Fruit fly (Drosophila melanogaster) whole organism, prepupa: ENCODE data around the gene CG13460.

Experiments used
- Blimp-1 ChIP-seq: fragments of 200-800 bp; sonication (Bioruptor generic); optimal IDR thresholded peaks from 3 replicates; lab custom pipeline; 2017; ENCODE audit warnings: missing biosample characterization, missing genetic modification characterization, mild to moderate bottlenecking, moderate library complexity, missing genetic modification reagents
- CG11294 ChIP-seq: fragments of 200-800 bp; sonication (Bioruptor generic); IDR thresholded peaks from 2 replicates; pipeline ENCODE4 v1.3.6; 2022; ENCODE audit warnings: missing biosample characterization, missing genetic modification characterization
- CG11762 ChIP-seq: fragments of 200-800 bp; sonication (Bioruptor generic); optimal IDR thresholded peaks from 3 replicates; lab custom pipeline; 2016; ENCODE audit warnings: missing biosample characterization, missing genetic modification characterization; ENCODE audit not compliant: insufficient read depth
- CG11902 ChIP-seq: fragments of 200-800 bp; sonication (Bioruptor generic); optimal IDR thresholded peaks from 3 replicates; lab custom pipeline; 2016; ENCODE audit warnings: missing biosample characterization, missing genetic modification characterization
- CG15336 ChIP-seq: fragments of 200-800 bp; sonication (Bioruptor generic); IDR thresholded peaks from 2 replicates; pipeline ENCODE4 v1.3.6; 2022; ENCODE audit warnings: missing biosample characterization, missing genetic modification characterization
- CG1621 ChIP-seq: fragments of 200-800 bp; sonication (Bioruptor generic); optimal IDR thresholded peaks from 3 replicates; lab custom pipeline; 2018; ENCODE audit warnings: missing biosample characterization, mild to moderate bottlenecking, missing genetic modification characterization
- CG16779 ChIP-seq: fragments of 200-800 bp; sonication (Bioruptor generic); optimal IDR thresholded peaks from 3 replicates; lab custom pipeline; 2017; ENCODE audit warnings: missing biosample characterization, mild to moderate bottlenecking, missing genetic modification characterization
- CG3032 ChIP-seq: fragments of 200-800 bp; optimal IDR thresholded peaks from 2 replicates; lab custom pipeline; 2019; ENCODE audit warnings: missing biosample characterization, mild to moderate bottlenecking, missing genetic modification characterization, moderate library complexity
- CG31627 ChIP-seq: fragments of 200-800 bp; sonication (Bioruptor generic); optimal IDR thresholded peaks from 3 replicates; lab custom pipeline; 2016; ENCODE audit warnings: missing biosample characterization, missing genetic modification characterization
- CG32006 ChIP-seq: fragments of 200-800 bp; sonication (Bioruptor generic); optimal IDR thresholded peaks from 3 replicates; lab custom pipeline; 2017; ENCODE audit warnings: missing biosample characterization, mild to moderate bottlenecking, missing genetic modification characterization
- CG34406 ChIP-seq: fragments of 200-800 bp; sonication (Bioruptor generic); optimal IDR thresholded peaks from 3 replicates; lab custom pipeline; 2016; ENCODE audit warnings: missing biosample characterization, missing genetic modification characterization
- CG4318 ChIP-seq: fragments of 200-800 bp; sonication (Bioruptor generic); optimal IDR thresholded peaks from 3 replicates; lab custom pipeline; 2017; ENCODE audit warnings: missing biosample characterization, mild to moderate bottlenecking, missing genetic modification characterization
- CG6163 ChIP-seq: fragments of 200-800 bp; sonication (Bioruptor generic); IDR thresholded peaks from 3 replicates; pipeline ENCODE4 v1.3.6; 2022; ENCODE audit warnings: missing biosample characterization, missing genetic modification characterization
- CG6276 ChIP-seq: fragments of 200-800 bp; sonication (Bioruptor generic); optimal IDR thresholded peaks from 2 replicates; lab custom pipeline; 2017; ENCODE audit warnings: missing biosample characterization, mild to moderate bottlenecking, missing genetic modification characterization
- CG6854 ChIP-seq: fragments of 200-800 bp; sonication (Bioruptor generic); optimal IDR thresholded peaks from 2 replicates; lab custom pipeline; 2017; ENCODE audit warnings: missing biosample characterization, mild to moderate bottlenecking, missing genetic modification characterization
- CG7368 ChIP-seq: fragments of 200-800 bp; sonication (Bioruptor generic); optimal IDR thresholded peaks from 3 replicates; lab custom pipeline; 2016; ENCODE audit warnings: missing biosample characterization, missing genetic modification characterization
- CG8119 ChIP-seq: fragments of 200-800 bp; sonication (Bioruptor generic); IDR thresholded peaks from 3 replicates; pipeline ENCODE4 v1.3.6; 2022; ENCODE audit warnings: missing biosample characterization, missing genetic modification characterization
- CG9139 ChIP-seq: fragments of 200-800 bp; sonication (Bioruptor generic); optimal IDR thresholded peaks from 3 replicates; lab custom pipeline; 2017; ENCODE audit warnings: missing biosample characterization, mild to moderate bottlenecking, missing genetic modification characterization
- Eip75B ChIP-seq: fragments of 200-800 bp; sonication (Bioruptor generic); optimal IDR thresholded peaks from 3 replicates; lab custom pipeline; 2016; ENCODE audit warnings: missing biosample characterization, missing genetic modification characterization
- Eip78C ChIP-seq: fragments of 200-800 bp; sonication (Bioruptor generic); peaks from one replicate; lab custom pipeline; 2016; ENCODE audit warnings: missing biosample characterization, missing genetic modification characterization
- Eip93F ChIP-seq: fragments of 200-800 bp; sonication (Bioruptor generic); optimal IDR thresholded peaks from 2 replicates; lab custom pipeline; 2016; ENCODE audit warnings: missing biosample characterization, mild to moderate bottlenecking, missing genetic modification characterization
- Ets21C ChIP-seq: fragments of 200-800 bp; sonication (Bioruptor generic); optimal IDR thresholded peaks from 3 replicates; lab custom pipeline; 2016; ENCODE audit warnings: missing biosample characterization, missing genetic modification characterization
- Ets96B ChIP-seq: fragments of 200-800 bp; optimal IDR thresholded peaks from 2 replicates; lab custom pipeline; 2019; ENCODE audit warnings: missing biosample characterization, mild to moderate bottlenecking, missing genetic modification characterization, moderate library complexity
- Gug ChIP-seq: fragments of 200-800 bp; sonication (Bioruptor generic); IDR thresholded peaks from 2 replicates; pipeline ENCODE4 v1.3.6; 2022; ENCODE audit warnings: missing biosample characterization, missing genetic modification characterization
- Hr38 ChIP-seq: sonication (Bioruptor generic); optimal IDR thresholded peaks from 2 replicates; lab custom pipeline; 2016; ENCODE audit warnings: missing biosample characterization, missing genetic modification characterization
- Hr4 ChIP-seq: fragments of 200-800 bp; sonication (Bioruptor generic); optimal IDR thresholded peaks from 3 replicates; lab custom pipeline; 2016; ENCODE audit warnings: missing biosample characterization, missing genetic modification characterization
- Lpt ChIP-seq: fragments of 200-800 bp; sonication (Bioruptor generic); optimal IDR thresholded peaks from 3 replicates; lab custom pipeline; 2016; ENCODE audit warnings: missing biosample characterization, missing genetic modification characterization
- OdsH ChIP-seq: fragments of 200-800 bp; sonication (Bioruptor generic); optimal IDR thresholded peaks from 3 replicates; lab custom pipeline; 2016; ENCODE audit warnings: missing biosample characterization, missing genetic modification characterization
- Smox ChIP-seq: fragments of 200-800 bp; sonication (Bioruptor generic); optimal IDR thresholded peaks from 3 replicates; lab custom pipeline; 2016; ENCODE audit warnings: missing biosample characterization, missing genetic modification characterization
- Sox102F ChIP-seq: fragments of 200-800 bp; sonication (Bioruptor generic); optimal IDR thresholded peaks from 2 replicates; lab custom pipeline; 2016; ENCODE audit warnings: missing biosample characterization, mild to moderate bottlenecking, missing genetic modification characterization
- Sox15 ChIP-seq: fragments of 200-800 bp; sonication (Bioruptor generic); optimal IDR thresholded peaks from 3 replicates; lab custom pipeline; 2016; ENCODE audit warnings: missing biosample characterization, missing genetic modification characterization
- achi ChIP-seq: fragments of 200-800 bp; sonication (Bioruptor generic); optimal IDR thresholded peaks from 3 replicates; lab custom pipeline; 2016; ENCODE audit warnings: missing biosample characterization, missing genetic modification characterization
- acj6 ChIP-seq: fragments of 200-800 bp; sonication (Bioruptor generic); optimal IDR thresholded peaks from 3 replicates; lab custom pipeline; 2016; ENCODE audit warnings: missing biosample characterization, missing genetic modification characterization
- cyc ChIP-seq: fragments of 200-800 bp; sonication (Bioruptor generic); optimal IDR thresholded peaks from 3 replicates; lab custom pipeline; 2016; ENCODE audit warnings: missing biosample characterization, missing genetic modification characterization
- dac ChIP-seq: fragments of 200-800 bp; sonication (Bioruptor generic); optimal IDR thresholded peaks from 2 replicates; lab custom pipeline; 2017; ENCODE audit warnings: missing biosample characterization, mild to moderate bottlenecking, missing genetic modification characterization
- eg ChIP-seq: fragments of 200-800 bp; sonication (Bioruptor generic); IDR thresholded peaks from 3 replicates; pipeline ENCODE4 v1.3.6; 2022; ENCODE audit warnings: missing biosample characterization, missing genetic modification characterization
- esn ChIP-seq: fragments of 200-800 bp; sonication (Bioruptor generic); optimal IDR thresholded peaks from 2 replicates; lab custom pipeline; 2016; ENCODE audit warnings: missing biosample characterization, mild to moderate bottlenecking, missing genetic modification characterization, moderate library complexity
- fd85E ChIP-seq: fragments of 200-800 bp; sonication (Bioruptor generic); optimal IDR thresholded peaks from 3 replicates; lab custom pipeline; 2016; ENCODE audit warnings: missing biosample characterization, missing genetic modification characterization
- fkh ChIP-seq: fragments of 200-800 bp; sonication (Bioruptor generic); optimal IDR thresholded peaks from 3 replicates; lab custom pipeline; 2017; ENCODE audit warnings: missing biosample characterization, mild to moderate bottlenecking, missing genetic modification characterization, moderate library complexity
- lz ChIP-seq: fragments of 200-800 bp; sonication (Bioruptor generic); optimal IDR thresholded peaks from 3 replicates; lab custom pipeline; 2016; ENCODE audit warnings: missing biosample characterization, missing genetic modification characterization
- net ChIP-seq: fragments of 200-800 bp; sonication (Bioruptor generic); optimal IDR thresholded peaks from 3 replicates; lab custom pipeline; 2016; ENCODE audit warnings: missing biosample characterization, missing genetic modification characterization
- salr ChIP-seq, 2 experiments: fragments of 200-800 bp; sonication (Bioruptor generic); optimal IDR thresholded peaks; 3 replicates each; lab custom pipeline; 2016 to 2018; ENCODE audit warnings: missing biosample characterization in 2 of 2, missing genetic modification characterization in 2 of 2, mild to moderate bottlenecking in 1 of 2
- spab ChIP-seq: fragments of 200-800 bp; sonication (Bioruptor generic); optimal IDR thresholded peaks from 2 replicates; lab custom pipeline; 2017; ENCODE audit warnings: missing biosample characterization, mild to moderate bottlenecking, missing genetic modification characterization, missing genetic modification reagents
- ss ChIP-seq, 2 experiments: fragments of 200-800 bp; sonication (Bioruptor generic); optimal IDR thresholded peaks; 2 replicates in 1 of 2; 3 replicates in 1 of 2; lab custom pipeline; 2017 to 2018; ENCODE audit warnings: mild to moderate bottlenecking in 2 of 2, missing biosample characterization in 2 of 2, missing genetic modification characterization in 2 of 2, moderate library complexity in 1 of 2
- svp ChIP-seq: fragments of 200-800 bp; sonication (Bioruptor generic); peaks from one replicate; lab custom pipeline; 2016; ENCODE audit warnings: missing biosample characterization, missing genetic modification characterization
- topi ChIP-seq: fragments of 200-800 bp; sonication (Bioruptor generic); optimal IDR thresholded peaks from 3 replicates; lab custom pipeline; 2016; ENCODE audit warnings: missing biosample characterization, missing genetic modification characterization

Gene CG13460

dm6 chr3L:15108948-15109347 is 47.4 kb upstream of the CG13460 start (continued):
- TF ChIP-seq CG4318 (GFP tag; lab: Kevin White, UChicago), result peak; percentile 39
- TF ChIP-seq lz, result peak; percentile 26
- TF ChIP-seq Ets21C, result no peak
- no peak for TF ChIP-seq CG34406 (GFP tag; lab: Kevin White, UChicago)
- TF ChIP-seq achi (GFP tag; lab: Kevin White, UChicago), result peak; percentile 60
- TF ChIP-seq svp, result no peak
- no peak for TF ChIP-seq salr (GFP tag; optimal IDR thresholded peaks at IDR 0.05; lab: Kevin White, UChicago)
- TF ChIP-seq Ets96B, result peak; percentile 39
- TF ChIP-seq Eip93F, result no peak
- no peak for TF ChIP-seq Sox15 (GFP tag; lab: Kevin White, UChicago)
- no peak for TF ChIP-seq CG32006 (GFP tag; lab: Kevin White, UChicago)
- no peak for TF ChIP-seq cyc

dm6 chr3L:15108524-15108923 is 47.0 kb upstream of the CG13460 start:
- TF ChIP-seq CG6276 (GFP tag; lab: Kevin White, UChicago) (peak; percentile 39), CG15336 (GFP tag; lab: Robert Waterston, UW) (peak; percentile 13; the same call in 1 of the 2 replicates), eg (GFP tag; lab: Robert Waterston, UW) (peak; percentile 53), CG11902 (GFP tag; lab: Kevin White, UChicago) (no peak)

dm6 chr3L:15107776-15108379 is 46.4 kb upstream of the CG13460 start:
- TF ChIP-seq CG11762 (GFP tag; lab: Kevin White, UChicago), result peak; percentile 91
- no peak for TF ChIP-seq Hr38
- peak; percentile 88 for TF ChIP-seq CG11294 (GFP tag; lab: Robert Waterston, UW)
- peak; percentile 77 for TF ChIP-seq fd85E
- TF ChIP-seq achi (GFP tag; lab: Kevin White, UChicago), result peak; percentile 95
- TF ChIP-seq Gug (GFP tag; lab: Robert Waterston, UW), result peak; percentile 86
- TF ChIP-seq net (GFP tag; lab: Kevin White, UChicago), result peak; percentile 96
- peak; percentile 97 for TF ChIP-seq esn (GFP tag; lab: Kevin White, UChicago)
- peak; percentile 85 for TF ChIP-seq Blimp-1
- TF ChIP-seq cyc, result peak; percentile 91
- peak; percentile 95 for TF ChIP-seq Ets96B
- peak; percentile 97 for TF ChIP-seq svp
- peak; percentile 95 for TF ChIP-seq CG4318 (GFP tag; lab: Kevin White, UChicago)
- peak; percentile 99 for TF ChIP-seq CG32006 (GFP tag; lab: Kevin White, UChicago)
- peak; percentile 93 for TF ChIP-seq topi (GFP tag; lab: Kevin White, UChicago)
- peak; percentile 91 for TF ChIP-seq Eip93F
- peak; percentile 95 for TF ChIP-seq Eip75B
- TF ChIP-seq acj6 (GFP tag; lab: Kevin White, UChicago), result peak; percentile 97
- TF ChIP-seq CG8119 (GFP tag; lab: Robert Waterston, UW), result peak; percentile 97
- peak; percentile 90 for TF ChIP-seq Ets21C
- peak; percentile 92 for TF ChIP-seq Sox102F
- TF ChIP-seq fkh, result no peak
- peak; percentile 96 for TF ChIP-seq CG34406 (GFP tag; lab: Kevin White, UChicago)
- peak; percentile 96 for TF ChIP-seq CG3032 (tag; lab: Kevin White, UChicago)
- TF ChIP-seq spab, result peak; percentile 97
- TF ChIP-seq CG7368 (GFP tag; lab: Kevin White, UChicago), result peak; percentile 89
- peak; percentile 87 for TF ChIP-seq Lpt (GFP tag; lab: Kevin White, UChicago)
- TF ChIP-seq CG1621, result peak; percentile 82
- TF ChIP-seq CG9139 (GFP tag; lab: Kevin White, UChicago), result peak; percentile 89
- TF ChIP-seq CG6163 (GFP tag; lab: Robert Waterston, UW), result peak; percentile 82
- peak; percentile 95 for TF ChIP-seq Hr4
- peak; percentile 100 for TF ChIP-seq CG6854 (GFP tag; lab: Kevin White, UChicago)
- peak; percentile 84 to 99 for TF ChIP-seq salr (GFP tag; optimal IDR thresholded peaks at IDR 0.05; lab: Kevin White, UChicago)
- peak; percentile 94 for TF ChIP-seq Smox (GFP tag; lab: Kevin White, UChicago)
- peak; percentile 91 for TF ChIP-seq CG31627
- peak; percentile 94 for TF ChIP-seq CG6276 (GFP tag; lab: Kevin White, UChicago)
- peak; percentile 94 for TF ChIP-seq CG16779
- peak; percentile 95 for TF ChIP-seq ss (GFP tag; optimal IDR thresholded peaks at IDR 0.05; lab: Kevin White, UChicago)
- TF ChIP-seq Eip78C (GFP tag; lab: Kevin White, UChicago), result peak; percentile 99
- peak; percentile 96 for TF ChIP-seq OdsH (GFP tag; lab: Kevin White, UChicago)
- peak; percentile 91 for TF ChIP-seq dac (GFP tag; lab: Kevin White, UChicago)
